Fruit fly (Drosophila melanogaster): ENCODE measurements around the gene PMCA.

Gene PMCA

dm6 chr4:384546-384945 lies 25.8 kb upstream of the PMCA start (continued):
- TF ChIP-seq Stat92E (GFP tag; optimal IDR thresholded peaks at IDR 0.05), result peak in 1 of 3 experiments; percentile 15
- no peak for TF ChIP-seq HmgD (GFP tag; optimal IDR thresholded peaks at IDR 0.05)
- TF ChIP-seq CG7556 (GFP tag; optimal IDR thresholded peaks at IDR 0.05), result no peak
- no peak for TF ChIP-seq esg (GFP tag; conservative IDR thresholded peaks at IDR 0.05)
- no peak for TF ChIP-seq CG7928 (GFP tag; optimal IDR thresholded peaks at IDR 0.05)
- no peak for TF ChIP-seq Side (GFP tag; optimal IDR thresholded peaks at IDR 0.05)
- no peak for TF ChIP-seq CG9817 (tag; optimal IDR thresholded peaks at IDR 0.05)
- no peak for TF ChIP-seq nau (GFP tag; optimal IDR thresholded peaks at IDR 0.05)
- TF ChIP-seq Nf-YC (tag; optimal IDR thresholded peaks at IDR 0.05), result peak; percentile 36

dm6 chr4:380462-380861 lies 21.7 kb upstream of the PMCA start:
- TF ChIP-seq Awh (GFP tag; IDR thresholded peaks at IDR 0.05) (peak; percentile 83), kni (GFP tag; optimal IDR thresholded peaks at IDR 0.05) (peak; percentile 84), Dll (GFP tag; IDR thresholded peaks at IDR 0.05; ENCODE audit: partially characterized antibody) (0 out of 4 replicates have a peak, but pooled peaks have one; percentile 20), CG8290 (GFP tag; optimal IDR thresholded peaks at IDR 0.05) (no peak), CG8290 (tag; optimal IDR thresholded peaks at IDR 0.05) (peak in 1 of 2 experiments; percentile 30), pros (GFP tag; optimal IDR thresholded peaks at IDR 0.05) (peak; percentile 84), CG4360 (GFP tag; IDR thresholded peaks at IDR 0.05) (no peak), zen (tag; optimal IDR thresholded peaks at IDR 0.05) (peak; percentile 62), chinmo (GFP tag; IDR thresholded peaks at IDR 0.05; ENCODE audit: partially characterized antibody) (peak; percentile 73; the same call in 1 of the 4 replicates), CG12769 (tag; optimal IDR thresholded peaks at IDR 0.05) (peak; percentile 58), D19A (tag; optimal IDR thresholded peaks at IDR 0.05) (peak; percentile 17), E2f1 (GFP tag; IDR thresholded peaks at IDR 0.05) (no peak), Med (GFP tag) (peak; percentile 72), CG6689 (GFP tag; IDR thresholded peaks at IDR 0.05) (no peak), sens (GFP tag) (peak; percentile 63), jigr1 (GFP tag; IDR thresholded peaks at IDR 0.05) (no peak), Ets65A (GFP tag) (peak; percentile 68), salm (tag; optimal IDR thresholded peaks at IDR 0.05) (peak; percentile 1), tll (GFP tag; optimal IDR thresholded peaks at IDR 0.05) (peak in 1 of 2 experiments; percentile 3)

- TF ChIP-seq sens (GFP tag), result peak; percentile 25
- no peak for TF ChIP-seq GATAe (GFP tag; conservative IDR thresholded peaks at IDR 0.05)
These were observed 20.4 kb upstream of the PMCA start for dm6 chr4:379142-379541.

- peak; percentile 85 for TF ChIP-seq row (GFP tag; IDR thresholded peaks at IDR 0.05)
- TF ChIP-seq D19A (tag; optimal IDR thresholded peaks at IDR 0.05), result peak; percentile 97
- TF ChIP-seq stc (GFP tag; IDR thresholded peaks at IDR 0.05), result 0 out of 2 replicates have a peak, but pooled peaks have one; percentile 29
- peak; percentile 45 for TF ChIP-seq sens (GFP tag)
- TF ChIP-seq Sox100B (GFP tag; optimal IDR thresholded peaks at IDR 0.05), result peak; percentile 4
- peak; percentile 39 for TF ChIP-seq gem (tag; optimal IDR thresholded peaks at IDR 0.05)
- TF ChIP-seq CG11695 (GFP tag; IDR thresholded peaks at IDR 0.05), result 0 out of 3 replicates have a peak, but pooled peaks have one; percentile 27
These were observed 15.5 kb upstream of the PMCA start for dm6 chr4:374230-374629.

- TF ChIP-seq dan (GFP tag; IDR thresholded peaks at IDR 0.05) (no peak), Lhr (GFP tag; optimal IDR thresholded peaks at IDR 0.05) (peak; percentile 61), oc (tag; optimal IDR thresholded peaks at IDR 0.05) (no peak), CG1647 (GFP tag; optimal IDR thresholded peaks at IDR 0.05) (no peak), tap (tag; optimal IDR thresholded peaks at IDR 0.05) (no peak), luna (GFP tag; optimal IDR thresholded peaks at IDR 0.05) (no peak), sens (GFP tag) (peak; percentile 70), CG18764 (GFP tag; optimal IDR thresholded peaks at IDR 0.05) (no peak), Asciz (GFP tag; optimal IDR thresholded peaks at IDR 0.05) (no peak), CG6683 (GFP tag; optimal IDR thresholded peaks at IDR 0.05) (no peak), ssp (GFP tag; IDR thresholded peaks at IDR 0.05) (peak; percentile 100), Sry-β (GFP tag; optimal IDR thresholded peaks at IDR 0.05) (no peak), CG8290 (GFP tag; optimal IDR thresholded peaks at IDR 0.05) (peak; percentile 13), CG8290 (tag; optimal IDR thresholded peaks at IDR 0.05) (peak in 1 of 2 experiments; percentile 58)
These were observed 1.1 kb upstream of the PMCA start, which contains the start of gene Hcf for dm6 chr4:359759-360290. Gene Hcf, plus strand, starts transcription at chr4:359938.

All from whole organism, embryonic.